Fruit fly (Drosophila melanogaster) Kc167 (cell line): ENCODE data around the gene Cp190.

Source experiments
- Myc ChIP-seq: fragments of >200 bp; optimal IDR thresholded peaks from 2 replicates; lab custom pipeline; 2017; ENCODE audit warnings: missing external identifiers
- Sin3A ChIP-seq: fragments of >200 bp; optimal IDR thresholded peaks from 2 replicates; lab custom pipeline; 2018; ENCODE audit warnings: missing external identifiers
- h ChIP-seq: fragments of >200 bp; optimal IDR thresholded peaks from 3 replicates; lab custom pipeline; 2018; ENCODE audit warnings: missing external identifiers
- insv ChIP-seq: fragments of >200 bp; optimal IDR thresholded peaks from 3 replicates; lab custom pipeline; 2018; ENCODE audit warnings: missing external identifiers
- psq ChIP-seq: fragments of >200 bp; optimal IDR thresholded peaks from 2 replicates; lab custom pipeline; 2017; ENCODE audit warnings: missing external identifiers
- ttk ChIP-seq: sonication (Bioruptor generic); optimal IDR thresholded peaks from 2 replicates; lab custom pipeline; 2017; ENCODE audit warnings: missing external identifiers

Gene Cp190

DNA sequence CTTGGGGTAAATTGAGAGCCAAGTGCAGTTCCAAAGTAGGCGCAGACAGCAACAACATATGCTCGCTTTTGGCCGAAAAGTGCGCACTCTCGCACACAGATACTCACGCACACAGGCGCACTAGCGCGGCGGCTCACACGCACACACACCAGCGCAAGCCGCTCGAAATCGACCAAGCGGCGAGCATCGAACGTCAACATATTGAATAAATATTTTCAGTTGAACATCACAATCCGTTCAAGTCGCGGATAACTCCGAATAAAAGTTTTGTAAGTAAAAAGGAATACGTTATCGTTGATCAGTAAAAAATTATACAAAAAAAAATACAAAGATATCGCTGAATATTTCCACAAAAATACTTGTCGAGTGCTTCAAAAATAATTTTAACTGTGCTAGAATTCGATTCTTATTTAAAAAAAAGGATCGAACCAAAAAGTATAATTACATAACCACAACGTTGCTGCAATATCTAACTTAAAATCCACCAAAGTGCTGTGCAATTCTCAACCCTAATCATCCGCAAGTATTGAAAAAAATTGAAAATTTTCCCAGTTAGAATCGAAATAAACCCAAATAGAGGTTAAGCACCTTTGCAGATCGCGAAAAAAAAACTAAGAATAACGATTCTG lies 6.4 kb upstream of the Cp190 start:
- TF ChIP-seq Sin3A (lab: Kevin White, UChicago) = no peak

- no peak for TF ChIP-seq Myc (lab: Kevin White, UChicago)
- TF ChIP-seq Sin3A (lab: Kevin White, UChicago) = no peak
Observed at dm6 chr3R:15280619-15281334, 5.7 kb upstream of the Cp190 start.

dm6 chr3R:15277926-15278869 lies 3.2 kb upstream of the Cp190 start, which contains the start of the genes MRG15 and Tm1:
TSS of gene MRG15 (minus strand) at chr3R:15278109.
TSS of gene Tm1 (plus strand) at chr3R:15278220.
- TF ChIP-seq ttk = no peak
- TF ChIP-seq Myc (lab: Kevin White, UChicago) = no peak
- TF ChIP-seq Sin3A (lab: Kevin White, UChicago) = no peak
- no peak for TF ChIP-seq h (lab: Kevin White, UChicago)
- no peak for TF ChIP-seq insv (lab: Kevin White, UChicago)
- TF ChIP-seq psq = no peak

DNA sequence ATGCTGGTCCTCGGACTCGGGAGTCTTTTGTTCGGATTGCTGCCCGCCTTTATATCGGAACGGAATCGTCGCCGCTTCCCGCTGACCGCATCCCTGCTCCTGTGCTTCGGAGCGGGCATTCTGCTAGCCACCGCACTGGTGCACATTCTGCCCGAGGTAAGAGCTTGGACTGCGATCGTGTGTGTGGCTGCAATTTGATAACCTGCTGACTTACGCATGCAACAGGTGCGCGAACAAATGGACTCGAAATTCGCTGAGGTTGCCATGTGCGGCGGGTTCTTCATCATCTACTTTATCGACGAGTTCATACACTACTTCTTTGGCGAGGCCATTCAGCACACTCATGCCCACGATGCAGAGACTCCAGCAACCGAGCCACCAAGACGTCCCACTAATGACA lies 6.2 kb downstream of the Cp190 start:
- no peak for TF ChIP-seq insv (lab: Kevin White, UChicago)

DNA sequence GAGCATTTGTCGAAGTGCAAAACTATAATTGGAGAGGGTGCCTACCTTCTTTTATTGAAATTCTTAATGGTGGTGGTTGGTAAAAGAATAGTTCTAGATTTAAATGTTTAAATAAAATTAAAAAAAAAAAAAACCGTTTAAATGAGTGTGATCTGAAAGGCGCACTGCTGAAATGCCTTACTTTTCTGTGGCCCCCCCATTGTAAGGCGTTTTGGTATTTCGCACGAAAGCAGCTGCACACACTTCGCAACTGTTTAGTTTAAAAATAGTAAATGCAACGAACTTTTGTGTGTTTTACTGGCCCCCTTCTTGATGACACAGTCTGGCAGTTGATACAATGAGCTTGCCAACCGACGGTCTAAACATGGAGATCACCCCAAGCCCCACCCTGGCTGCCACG lies 6.6 kb downstream of the Cp190 start, which contains the start of the genes CG14864 and Zip88E:
Gene CG14864 (minus strand): TSS at position 113 of the 400 bp plus-strand sequence.
Gene Zip88E (plus strand): TSS at position 237 of the 400 bp plus-strand sequence.
- TF ChIP-seq psq (no peak), Sin3A (lab: Kevin White, UChicago) (no peak), insv (lab: Kevin White, UChicago) (no peak), h (lab: Kevin White, UChicago) (no peak), ttk (no peak), Myc (lab: Kevin White, UChicago) (no peak)

- TF ChIP-seq Myc (lab: Kevin White, UChicago) (no peak), ttk (no peak), Sin3A (lab: Kevin White, UChicago) (no peak), h (lab: Kevin White, UChicago) (no peak), psq (no peak), insv (lab: Kevin White, UChicago) (no peak)
Observed at dm6 chr3R:15265406-15266040, 9.5 kb downstream of the Cp190 start, which contains the start of gene ATPsynO. TSS of gene ATPsynO (plus strand) at chr3R:15265591.

dm6 chr3R:15263946-15264345 lies 11.1 kb downstream of the Cp190 start:
- no peak for TF ChIP-seq ttk
- no peak for TF ChIP-seq insv (lab: Kevin White, UChicago)
- no peak for TF ChIP-seq Myc (lab: Kevin White, UChicago)
- no peak for TF ChIP-seq h (lab: Kevin White, UChicago)
- no peak for TF ChIP-seq Sin3A (lab: Kevin White, UChicago)
- no peak for TF ChIP-seq psq

dm6 chr3R:15262710-15263672 lies 12.1 kb downstream of the Cp190 start, which contains the start of the genes eIF2gamma and Set:
TSS of gene eIF2gamma (minus strand) at chr3R:15263458.
TSS of gene Set (plus strand) at chr3R:15263552.
- TF ChIP-seq insv (lab: Kevin White, UChicago) (no peak), h (lab: Kevin White, UChicago) (no peak), Sin3A (lab: Kevin White, UChicago) (no peak), Myc (lab: Kevin White, UChicago) (no peak), ttk (no peak)

- TF ChIP-seq h (lab: Kevin White, UChicago) = no peak
- TF ChIP-seq insv (lab: Kevin White, UChicago) = no peak
- no peak for TF ChIP-seq Myc (lab: Kevin White, UChicago)
- TF ChIP-seq Sin3A (lab: Kevin White, UChicago) = no peak
- no peak for TF ChIP-seq psq
- no peak for TF ChIP-seq ttk
Observed at dm6 chr3R:15250454-15250853, 24.6 kb downstream of the Cp190 start.

dm6 chr3R:15249735-15250134 lies 25.3 kb downstream of the Cp190 start, which contains the start of gene CG42404:
TSS of gene CG42404 (plus strand) at chr3R:15250094.
- no peak for TF ChIP-seq ttk
- no peak for TF ChIP-seq Sin3A (lab: Kevin White, UChicago)
- TF ChIP-seq psq = no peak
- TF ChIP-seq Myc (lab: Kevin White, UChicago) = no peak
- no peak for TF ChIP-seq h (lab: Kevin White, UChicago)
- no peak for TF ChIP-seq insv (lab: Kevin White, UChicago)
